Fruit fly (Drosophila melanogaster): Measurements from ENCODE around the gene Mlc1.

Gene Mlc1

dm6 chr3R:27660127-27660579, at the start of gene Mlc1:
Gene Mlc1 (minus strand): TSS chr3R:27660177.
- TF ChIP-seq Sp1 (GFP tag; optimal IDR thresholded peaks at IDR 0.05): no peak
- no peak for TF ChIP-seq jim (GFP tag; optimal IDR thresholded peaks at IDR 0.05)
- no peak for TF ChIP-seq h (GFP tag; optimal IDR thresholded peaks at IDR 0.05)
- TF ChIP-seq br (GFP tag; optimal IDR thresholded peaks at IDR 0.05): no peak
- no peak for TF ChIP-seq CG9705 (GFP tag; optimal IDR thresholded peaks at IDR 0.05)
- TF ChIP-seq woc (GFP tag; optimal IDR thresholded peaks at IDR 0.05): no peak
- no peak for TF ChIP-seq HLH106 (tag; optimal IDR thresholded peaks at IDR 0.05)
- TF ChIP-seq dmrt93B (GFP tag; optimal IDR thresholded peaks at IDR 0.05): no peak
- TF ChIP-seq pan (optimal IDR thresholded peaks at IDR 0.05): no peak
- no peak for TF ChIP-seq brk (GFP tag; optimal IDR thresholded peaks at IDR 0.05)
- no peak for TF ChIP-seq fru (GFP tag; optimal IDR thresholded peaks at IDR 0.05)
- TF ChIP-seq dl (GFP tag; optimal IDR thresholded peaks at IDR 0.05; ENCODE audit: insufficient read depth in 1 of 2, partially characterized antibody in 2 of 2): no peak
- TF ChIP-seq CG32264 (GFP tag; optimal IDR thresholded peaks at IDR 0.05): no peak
- TF ChIP-seq sage (GFP tag; optimal IDR thresholded peaks at IDR 0.05): no peak
- TF ChIP-seq tai (GFP tag; optimal IDR thresholded peaks at IDR 0.05): no peak
- TF ChIP-seq GATAd (GFP tag; optimal IDR thresholded peaks at IDR 0.05): no peak
- TF ChIP-seq Hr83 (GFP tag; optimal IDR thresholded peaks at IDR 0.05; ENCODE audit: poor library complexity, severe bottlenecking): no peak

DNA sequence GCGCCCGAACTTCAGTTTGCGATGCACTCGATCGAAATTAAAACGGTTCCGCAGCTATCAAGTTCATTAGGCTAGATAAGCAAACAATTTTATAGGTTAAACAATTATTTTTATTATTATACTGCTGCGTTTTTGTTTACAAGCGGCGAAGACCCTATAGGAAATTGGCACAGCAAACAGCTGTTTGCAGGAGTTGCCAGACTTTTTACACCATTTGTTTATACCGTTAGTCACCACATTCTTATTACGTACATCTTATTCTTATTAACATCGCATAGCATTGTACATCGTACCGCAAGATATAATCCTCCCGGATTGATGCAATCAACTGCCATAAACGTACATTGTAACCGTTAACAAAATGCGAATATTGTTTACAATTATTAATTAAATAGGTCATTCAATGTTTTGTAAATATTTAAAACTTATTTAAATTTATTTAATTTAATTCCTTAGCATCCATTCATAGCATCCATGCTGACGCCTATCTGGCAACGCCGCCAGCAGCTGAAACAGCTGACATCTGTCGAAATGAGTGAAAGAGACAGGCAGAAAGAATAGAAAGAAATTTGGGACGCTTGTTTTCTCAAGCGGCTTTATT, 46.7 kb upstream of the Mlc1 start, which contains the start of the genes CROT and CG12877:
TSS of gene CROT (minus strand) at position 171 of the 601 bp plus-strand sequence.
TSS of gene CG12877 (plus strand) at position 520 of the 601 bp plus-strand sequence.
- TF ChIP-seq OdsH (GFP tag; optimal IDR thresholded peaks at IDR 0.05) (peak; percentile 65), jim (GFP tag; optimal IDR thresholded peaks at IDR 0.05) (peak; percentile 17), GATAd (GFP tag; optimal IDR thresholded peaks at IDR 0.05) (no peak), Dif (GFP tag; optimal IDR thresholded peaks at IDR 0.05; ENCODE audit: partially characterized antibody) (no peak), Mio (GFP tag; optimal IDR thresholded peaks at IDR 0.05) (no peak), CG9705 (GFP tag; optimal IDR thresholded peaks at IDR 0.05) (peak; percentile 83), psq (GFP tag; optimal IDR thresholded peaks at IDR 0.05) (peak; percentile 79), Hr78 (GFP tag; optimal IDR thresholded peaks at IDR 0.05) (no peak), rgr (GFP tag; optimal IDR thresholded peaks at IDR 0.05) (peak; percentile 87), foxo (GFP tag; optimal IDR thresholded peaks at IDR 0.05) (peak in 1 of 2 experiments; percentile 87), N (GFP tag; optimal IDR thresholded peaks at IDR 0.05) (no peak), ey (GFP tag; optimal IDR thresholded peaks at IDR 0.05) (peak; percentile 63), HLH106 (tag; optimal IDR thresholded peaks at IDR 0.05) (peak; percentile 89), h (GFP tag; optimal IDR thresholded peaks at IDR 0.05) (peak; percentile 62), Abd-B (GFP tag; optimal IDR thresholded peaks at IDR 0.05) (no peak), dl (GFP tag; optimal IDR thresholded peaks at IDR 0.05; ENCODE audit: insufficient read depth in 1 of 2, partially characterized antibody in 2 of 2) (no peak), usp (GFP tag; optimal IDR thresholded peaks at IDR 0.05) (no peak), Jra (GFP tag; optimal IDR thresholded peaks at IDR 0.05) (no peak), Hr83 (GFP tag; optimal IDR thresholded peaks at IDR 0.05; ENCODE audit: poor library complexity, severe bottlenecking) (peak; percentile 22), Dfd (GFP tag; optimal IDR thresholded peaks at IDR 0.05) (no peak), dmrt93B (GFP tag; optimal IDR thresholded peaks at IDR 0.05) (peak; percentile 77), Sp1 (GFP tag; optimal IDR thresholded peaks at IDR 0.05) (peak; percentile 78), brk (GFP tag; optimal IDR thresholded peaks at IDR 0.05) (no peak), br (GFP tag; optimal IDR thresholded peaks at IDR 0.05) (peak; percentile 45), Rel (GFP tag; optimal IDR thresholded peaks at IDR 0.05) (no peak), Rel (tag; optimal IDR thresholded peaks at IDR 0.05) (no peak), fru (GFP tag; optimal IDR thresholded peaks at IDR 0.05) (peak; percentile 69), pan (optimal IDR thresholded peaks at IDR 0.05) (no peak), woc (GFP tag; optimal IDR thresholded peaks at IDR 0.05) (peak; percentile 39), dsf (GFP tag; optimal IDR thresholded peaks at IDR 0.05; ENCODE audit: borderline replicate concordance) (no peak), sage (GFP tag; optimal IDR thresholded peaks at IDR 0.05) (peak; percentile 61), sv (GFP tag; optimal IDR thresholded peaks at IDR 0.05) (peak; percentile 68)

DNA sequence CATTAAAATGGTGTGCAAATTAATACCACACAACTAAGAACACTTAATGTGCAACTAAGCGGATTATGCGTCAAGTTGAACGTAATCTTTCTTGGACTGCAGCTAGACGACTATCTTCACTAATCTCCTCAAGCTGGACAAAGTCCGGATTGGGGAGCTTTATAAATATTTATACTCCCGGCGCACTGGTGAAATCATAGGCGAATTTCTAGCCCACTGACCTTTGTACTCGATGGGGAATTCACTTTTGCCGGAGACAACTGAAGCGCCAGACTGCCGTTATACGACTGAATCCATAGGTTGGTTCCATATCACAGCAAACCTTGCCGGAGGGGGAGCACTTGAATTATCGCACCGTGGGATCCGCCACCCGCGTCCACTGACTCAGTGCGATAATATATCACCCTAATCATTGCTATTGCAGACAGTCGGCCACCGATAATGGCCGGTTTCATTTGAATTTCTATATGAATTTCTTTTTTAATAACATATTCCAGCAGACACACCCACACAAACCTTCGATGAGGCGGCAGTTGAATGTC, 46.1 kb upstream of the Mlc1 start:
- no peak for TF ChIP-seq Rel (GFP tag; optimal IDR thresholded peaks at IDR 0.05)
- peak; percentile 97 for TF ChIP-seq Rel (tag; optimal IDR thresholded peaks at IDR 0.05)
- no peak for TF ChIP-seq HLH106 (tag; optimal IDR thresholded peaks at IDR 0.05)

Measured in whole organism, wandering third instar larva.